Worm (Caenorhabditis elegans) whole organism, L4 larva: ENCODE results near the gene fbxa-95.

Experiments
- F49E8.2 ChIP-seq: sonication (generic microtip); optimal IDR thresholded peaks from 2 replicates; lab custom pipeline; 2016; ENCODE audit warnings: missing compliant biosample characterization, mild to moderate bottlenecking, missing genetic modification characterization, borderline replicate concordance
- ces-1 ChIP-seq: fragments of 150-350 bp; sonication (generic microtip); optimal IDR thresholded peaks from 4 replicates; lab custom pipeline; 2014; ENCODE audit warnings: missing biosample characterization, missing genetic modification reagents, missing genetic modification characterization
- egl-43 ChIP-seq: fragments of 200-800 bp; sonication (Bioruptor generic); IDR thresholded peaks from 2 replicates; pipeline ENCODE4 v1.3.6; 2022; ENCODE audit warnings: missing genetic modification reagents, missing genetic modification characterization, missing compliant biosample characterization
- fkh-10 ChIP-seq: fragments of 150-350 bp; optimal IDR thresholded peaks from 2 replicates; lab custom pipeline; 2014; ENCODE audit warnings: missing biosample characterization, missing genetic modification reagents, missing genetic modification characterization
- lin-39 ChIP-seq: fragments of 150-350 bp; optimal IDR thresholded peaks from 2 replicates; lab custom pipeline; 2014; ENCODE audit warnings: missing biosample characterization, missing genetic modification reagents, missing genetic modification characterization
- nhr-42 ChIP-seq: fragments of 200-800 bp; sonication (Bioruptor generic); IDR thresholded peaks from 2 replicates; pipeline ENCODE4 v1.3.6; 2022; ENCODE audit warnings: missing genetic modification characterization, missing compliant biosample characterization
- pqm-1 ChIP-seq: sonication (generic microtip); optimal IDR thresholded peaks from 2 replicates; lab custom pipeline; 2017; ENCODE audit warnings: missing biosample characterization, missing genetic modification characterization
- saeg-2 ChIP-seq: fragments of 200-800 bp; sonication (Bioruptor generic); IDR thresholded peaks from 2 replicates; pipeline ENCODE4 v1.3.6; 2022; ENCODE audit warnings: missing genetic modification reagents, missing genetic modification characterization, missing compliant biosample characterization
- set-16 ChIP-seq: fragments of 200-800 bp; sonication (Bioruptor generic); IDR thresholded peaks from 2 replicates; pipeline ENCODE4 v1.3.6; 2022; ENCODE audit warnings: missing genetic modification reagents, missing genetic modification characterization, missing compliant biosample characterization
- skn-1 ChIP-seq: fragments of 150-350 bp; optimal IDR thresholded peaks from 2 replicates; lab custom pipeline; 2014; ENCODE audit warnings: missing biosample characterization, missing genetic modification characterization
- snpc-4 ChIP-seq: fragments of 150-350 bp; optimal IDR thresholded peaks from 2 replicates; lab custom pipeline; 2014; ENCODE audit warnings: missing biosample characterization, missing genetic modification characterization
- unc-130 ChIP-seq: sonication (generic microtip); optimal IDR thresholded peaks from 2 replicates; lab custom pipeline; 2016; ENCODE audit warnings: missing genetic modification reagents, missing genetic modification characterization, missing compliant biosample characterization
- ztf-7 ChIP-seq: fragments of 150-350 bp; optimal IDR thresholded peaks from 2 replicates; lab custom pipeline; 2014; ENCODE audit warnings: missing biosample characterization, missing genetic modification characterization

DNA sequence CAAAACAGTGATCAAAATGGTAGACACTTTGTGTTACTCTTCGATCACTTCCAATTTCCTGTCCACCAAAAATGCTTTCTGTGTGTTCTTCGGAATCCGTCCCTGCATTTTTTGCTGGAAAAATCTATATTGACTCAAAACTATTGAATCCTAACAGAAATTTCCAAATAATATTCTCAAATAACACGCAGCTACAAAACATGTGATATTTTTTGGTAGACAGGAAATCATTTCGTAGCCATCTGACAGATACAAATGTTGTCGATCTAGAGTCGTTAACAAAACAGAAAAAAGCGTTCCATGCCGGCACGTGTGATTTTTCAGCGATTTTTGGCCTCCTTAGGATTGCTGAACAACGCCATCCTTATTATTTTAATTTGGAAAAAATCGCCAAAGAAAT lies 41.6 kb downstream of the fbxa-95 start, which contains the start of gene str-263:
- TF ChIP-seq fkh-10 (GFP tag; lab: Kevin White, UChicago) = no peak
- no peak for TF ChIP-seq lin-39 (tag; lab: Kevin White, UChicago)
- TF ChIP-seq unc-130 (GFP tag; lab: Kevin White, UChicago) = no peak
- no peak for TF ChIP-seq set-16 (GFP tag; lab: Robert Waterston, UW)
- no peak for TF ChIP-seq snpc-4 (tag; lab: Kevin White, UChicago)
- TF ChIP-seq egl-43 (GFP tag; lab: Robert Waterston, UW) = no peak
- no peak for TF ChIP-seq pqm-1 (tag; lab: Kevin White, UChicago)
- TF ChIP-seq saeg-2 = no peak
- TF ChIP-seq nhr-42 (GFP tag; lab: Robert Waterston, UW) = no peak
- no peak for TF ChIP-seq skn-1
- no peak for TF ChIP-seq ces-1
- TF ChIP-seq ztf-7 (tag; lab: Kevin White, UChicago) = no peak
- no peak for TF ChIP-seq F49E8.2 (tag; lab: Kevin White, UChicago)
